Worm (Caenorhabditis elegans) whole organism, L4 larva: Measurements from ENCODE around the gene sul-2.

Source experiments
- D1046.2 ChIP-seq: fragments of 200-800 bp; sonication (Bioruptor generic); IDR thresholded peaks from 2 replicates; pipeline ENCODE4 v1.3.6; 2022; ENCODE audit warnings: missing genetic modification characterization, missing compliant biosample characterization
- F37D6.2 ChIP-seq: sonication (generic microtip); optimal IDR thresholded peaks from 2 replicates; lab custom pipeline; 2016; ENCODE audit warnings: mild to moderate bottlenecking, missing genetic modification characterization, missing compliant biosample characterization
- F44E2.7 ChIP-seq: fragments of 200-800 bp; sonication (Bioruptor generic); IDR thresholded peaks from 2 replicates; pipeline ENCODE4 v2.1.2; 2022; ENCODE audit warnings: missing genetic modification characterization, missing compliant biosample characterization
- R02D3.7 ChIP-seq: fragments of 150-350 bp; sonication (generic microtip); optimal IDR thresholded peaks from 3 replicates; lab custom pipeline; 2014; ENCODE audit warnings: missing biosample characterization, missing genetic modification characterization
- T26A8.4 ChIP-seq: fragments of 200-800 bp; sonication (Bioruptor generic); IDR thresholded peaks from 2 replicates; pipeline ENCODE4 v1.3.6; 2022; ENCODE audit warnings: missing genetic modification characterization, missing compliant biosample characterization
- Y48G9A.11 ChIP-seq: fragments of 200-800 bp; sonication (Bioruptor generic); IDR thresholded peaks from 2 replicates; pipeline ENCODE4 v1.3.6; 2022; ENCODE audit warnings: missing genetic modification reagents, missing genetic modification characterization, missing compliant biosample characterization
- Y75B8A.6 ChIP-seq: fragments of 200-800 bp; sonication (Bioruptor generic); IDR thresholded peaks from 2 replicates; pipeline ENCODE4 v1.3.6; 2022; ENCODE audit warnings: missing genetic modification reagents, missing genetic modification characterization, missing compliant biosample characterization
- aha-1 ChIP-seq: fragments of 150-350 bp; peaks from one replicate; lab custom pipeline; 2014; ENCODE audit warnings: missing biosample characterization, missing genetic modification characterization
- aly-2 ChIP-seq: sonication (generic microtip); optimal IDR thresholded peaks from 2 replicates; lab custom pipeline; 2018; ENCODE audit warnings: missing biosample characterization, missing genetic modification characterization
- arid-1 ChIP-seq: fragments of 200-800 bp; sonication (Bioruptor generic); conservative IDR thresholded peaks from 2 replicates; pipeline ENCODE4 v1.3.6; 2022; ENCODE audit warnings: missing genetic modification reagents, missing genetic modification characterization, missing compliant biosample characterization
- attf-4 ChIP-seq: sonication (generic microtip); optimal IDR thresholded peaks from 3 replicates; lab custom pipeline; 2017; ENCODE audit warnings: missing biosample characterization, missing genetic modification characterization
- daf-12 ChIP-seq: fragments of 150-350 bp; optimal IDR thresholded peaks from 2 replicates; lab custom pipeline; 2014; ENCODE audit warnings: missing biosample characterization, missing genetic modification reagents, missing genetic modification characterization
- daf-16 ChIP-seq, 3 experiments: sonication (generic microtip); optimal IDR thresholded peaks; 2 replicates each; lab custom pipeline; 2016 to 2017; ENCODE audit warnings: missing genetic modification characterization in 3 of 3, missing genetic modification reagents in 3 of 3, mild to moderate bottlenecking in 2 of 3, missing compliant biosample characterization in 2 of 3, missing biosample characterization in 1 of 3, moderate library complexity in 1 of 3
- dmd-8 ChIP-seq: fragments of 200-800 bp; sonication (Bioruptor generic); IDR thresholded peaks from 2 replicates; pipeline ENCODE4 v1.3.6; 2022; ENCODE audit warnings: missing genetic modification characterization, missing compliant biosample characterization
- dve-1 ChIP-seq: sonication (generic microtip); optimal IDR thresholded peaks from 2 replicates; lab custom pipeline; 2017; ENCODE audit warnings: antibody characterized with exemption, mild to moderate bottlenecking, missing genetic modification characterization, missing compliant biosample characterization; ENCODE audit not compliant: insufficient read depth
- fkh-10 ChIP-seq: fragments of 150-350 bp; optimal IDR thresholded peaks from 2 replicates; lab custom pipeline; 2014; ENCODE audit warnings: missing biosample characterization, missing genetic modification reagents, missing genetic modification characterization
- fos-1 ChIP-seq: fragments of 150-350 bp; optimal IDR thresholded peaks from 2 replicates; lab custom pipeline; 2014; ENCODE audit warnings: missing biosample characterization, missing genetic modification characterization
- hif-1 ChIP-seq, 2 experiments: sonication (generic microtip); optimal IDR thresholded peaks; 2 replicates each; lab custom pipeline; 2016 to 2017; ENCODE audit warnings: missing compliant biosample characterization in 2 of 2, missing genetic modification characterization in 2 of 2, missing genetic modification reagents in 2 of 2, missing genotype in 2 of 2, mild to moderate bottlenecking in 1 of 2
- hlh-30 ChIP-seq: sonication (generic microtip); optimal IDR thresholded peaks from 2 replicates; lab custom pipeline; 2017; ENCODE audit warnings: antibody characterized with exemption, mild to moderate bottlenecking, missing genetic modification characterization, missing compliant biosample characterization; ENCODE audit not compliant: insufficient read depth
- jun-1 ChIP-seq: fragments of 150-350 bp; optimal IDR thresholded peaks from 2 replicates; lab custom pipeline; 2014; ENCODE audit warnings: missing biosample characterization, missing genetic modification reagents, missing genetic modification characterization
- lir-3 ChIP-seq: sonication (generic microtip); optimal IDR thresholded peaks from 2 replicates; lab custom pipeline; 2016; ENCODE audit warnings: mild to moderate bottlenecking, missing genetic modification characterization, missing compliant biosample characterization
- mdt-29 ChIP-seq: fragments of 200-800 bp; sonication (Bioruptor generic); IDR thresholded peaks from 2 replicates; pipeline ENCODE4 v1.3.6; 2022; ENCODE audit warnings: missing genetic modification reagents, missing genetic modification characterization, missing compliant biosample characterization
- nhr-10 ChIP-seq: fragments of 150-350 bp; optimal IDR thresholded peaks from 2 replicates; lab custom pipeline; 2014; ENCODE audit warnings: missing biosample characterization, missing genetic modification characterization
- nhr-102 ChIP-seq: sonication (generic microtip); optimal IDR thresholded peaks from 2 replicates; lab custom pipeline; 2016; ENCODE audit warnings: mild to moderate bottlenecking, missing genetic modification characterization, moderate library complexity, missing compliant biosample characterization
- nhr-11 ChIP-seq: fragments of 150-350 bp; optimal IDR thresholded peaks from 2 replicates; lab custom pipeline; 2014; ENCODE audit warnings: missing biosample characterization, missing genetic modification characterization
- nhr-237 ChIP-seq: sonication (generic microtip); optimal IDR thresholded peaks from 2 replicates; lab custom pipeline; 2017; ENCODE audit warnings: missing biosample characterization, missing genetic modification characterization
- nhr-25 ChIP-seq: sonication (generic microtip); optimal IDR thresholded peaks from 2 replicates; lab custom pipeline; 2017; ENCODE audit warnings: missing genetic modification characterization, mild to moderate bottlenecking, missing compliant biosample characterization, antibody characterized with exemption, moderate library complexity, borderline replicate concordance; ENCODE audit not compliant: insufficient read depth
- nhr-28 ChIP-seq: fragments of 150-350 bp; optimal IDR thresholded peaks from 2 replicates; lab custom pipeline; 2014; ENCODE audit warnings: missing biosample characterization, missing genetic modification characterization
- php-3 ChIP-seq: fragments of 200-800 bp; sonication (Bioruptor generic); IDR thresholded peaks from 2 replicates; pipeline ENCODE4 v1.3.6; 2022; ENCODE audit warnings: missing genetic modification reagents, missing genetic modification characterization, missing compliant biosample characterization
- saeg-2 ChIP-seq: fragments of 200-800 bp; sonication (Bioruptor generic); IDR thresholded peaks from 2 replicates; pipeline ENCODE4 v1.3.6; 2022; ENCODE audit warnings: missing genetic modification reagents, missing genetic modification characterization, missing compliant biosample characterization
- sdz-12 ChIP-seq: fragments of 200-800 bp; sonication (Bioruptor generic); optimal IDR thresholded peaks from 2 replicates; lab custom pipeline; 2018; ENCODE audit warnings: mild to moderate bottlenecking, missing genetic modification characterization, missing compliant biosample characterization
- snpc-4 ChIP-seq: fragments of 150-350 bp; optimal IDR thresholded peaks from 2 replicates; lab custom pipeline; 2014; ENCODE audit warnings: missing biosample characterization, missing genetic modification characterization
- spr-1 ChIP-seq: sonication (generic microtip); optimal IDR thresholded peaks from 2 replicates; lab custom pipeline; 2016; ENCODE audit warnings: mild to moderate bottlenecking, missing genetic modification characterization, missing compliant biosample characterization
- spr-3 ChIP-seq: fragments of 200-800 bp; sonication (Bioruptor generic); optimal IDR thresholded peaks from 2 replicates; lab custom pipeline; 2018; ENCODE audit warnings: mild to moderate bottlenecking, missing genetic modification characterization, missing compliant biosample characterization
- tag-97 ChIP-seq: fragments of 200-800 bp; sonication (Bioruptor generic); IDR thresholded peaks from 2 replicates; pipeline ENCODE4 v1.3.6; 2022; ENCODE audit warnings: missing genetic modification characterization, missing compliant biosample characterization
- unc-62 ChIP-seq, 3 experiments: fragments of 150-350 bp in 1 of 3; sonication (generic microtip); optimal IDR thresholded peaks in 2 of 3; peaks in 1 of 3; 1 replicate in 1 of 3; 2 replicates in 2 of 3; lab custom pipeline; 2014 to 2017; ENCODE audit warnings: missing biosample characterization in 3 of 3, missing genetic modification characterization in 3 of 3, missing genetic modification reagents in 3 of 3, missing genotype in 1 of 3
- zfp-2 ChIP-seq: sonication (generic microtip); optimal IDR thresholded peaks from 2 replicates; lab custom pipeline; 2016; ENCODE audit warnings: mild to moderate bottlenecking, missing genetic modification characterization, missing compliant biosample characterization
- zfp-3 ChIP-seq: fragments of 200-800 bp; sonication (Bioruptor generic); conservative IDR thresholded peaks from 2 replicates; pipeline ENCODE4 v1.3.6; 2022; ENCODE audit warnings: missing genetic modification reagents, missing genetic modification characterization, missing compliant biosample characterization
- zip-11 ChIP-seq: fragments of 200-800 bp; sonication (Bioruptor generic); IDR thresholded peaks from 2 replicates; pipeline ENCODE4 v1.3.6; 2022; ENCODE audit warnings: missing genetic modification characterization, missing compliant biosample characterization
- ztf-7 ChIP-seq: fragments of 150-350 bp; optimal IDR thresholded peaks from 2 replicates; lab custom pipeline; 2014; ENCODE audit warnings: missing biosample characterization, missing genetic modification characterization

sul-2 gene

DNA sequence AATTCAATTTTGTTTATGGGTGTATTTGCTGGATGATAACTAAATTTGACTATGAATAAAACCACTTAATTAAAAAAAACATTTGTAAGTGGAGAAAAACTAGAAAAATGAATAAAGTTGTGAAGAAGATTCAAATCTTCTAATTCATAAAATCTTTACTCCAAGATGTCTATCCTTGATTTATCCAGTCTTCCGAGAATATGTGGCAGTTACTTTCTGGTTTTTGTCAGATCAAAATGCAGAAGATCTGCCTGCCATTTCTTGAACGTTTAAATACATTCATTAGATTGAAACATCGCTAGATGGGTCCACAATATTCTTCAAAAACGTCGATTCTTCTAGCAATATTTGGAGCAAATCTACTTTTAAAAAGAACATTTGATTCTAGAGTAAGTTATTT, 28.2 kb downstream of the sul-2 start, which contains the start of gene F20D6.2:
Gene F20D6.2, plus strand, starts transcription at position 301 of the 400 bp plus-strand sequence.
- peak in 1 of 2 experiments; percentile 1 for TF ChIP-seq unc-62 (GFP tag; optimal IDR thresholded peaks at IDR 0.05 in 1 of 2; lab: Kevin White, UChicago)
- no peak for TF ChIP-seq unc-62 (tag; optimal IDR thresholded peaks at IDR 0.05; lab: Kevin White, UChicago)
- no peak for TF ChIP-seq zip-11 (GFP tag; lab: Robert Waterston, UW)
- TF ChIP-seq aha-1: peak; percentile 68
- no peak for TF ChIP-seq daf-16 (GFP tag; optimal IDR thresholded peaks at IDR 0.05; lab: Kevin White, UChicago)
- no peak for TF ChIP-seq daf-16 (tag; optimal IDR thresholded peaks at IDR 0.05; lab: Kevin White, UChicago)
- TF ChIP-seq hif-1 (tag; optimal IDR thresholded peaks at IDR 0.05; lab: Kevin White, UChicago): no peak
- TF ChIP-seq Y75B8A.6: no peak
- TF ChIP-seq nhr-10 (tag; lab: Kevin White, UChicago): no peak
- TF ChIP-seq fkh-10 (GFP tag; lab: Kevin White, UChicago): no peak
- TF ChIP-seq attf-4: no peak

DNA sequence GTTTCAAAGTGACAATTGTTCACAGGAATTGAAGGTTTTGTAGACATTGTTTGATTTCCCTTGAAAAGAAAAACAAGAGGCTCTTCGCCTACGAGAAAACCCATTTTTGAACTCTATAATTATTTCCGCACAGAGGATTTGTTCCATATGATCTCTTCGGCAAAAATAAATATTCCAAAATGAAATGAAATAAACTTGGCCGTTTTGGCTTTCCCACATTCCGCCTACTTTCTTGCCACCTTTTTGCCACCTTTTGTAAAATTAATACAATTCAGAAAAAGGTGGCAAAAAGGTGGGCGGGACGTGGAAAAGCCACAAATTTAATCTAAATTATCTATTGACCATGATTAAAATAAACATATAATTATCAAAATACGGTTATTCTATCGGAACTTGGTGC, 30.9 kb downstream of the sul-2 start, which contains the start of gene F20D6.15:
Gene F20D6.15, minus strand, starts transcription at position 47 of the 400 bp plus-strand sequence.
- TF ChIP-seq fos-1 (tag; lab: Kevin White, UChicago) (no peak), aha-1 (peak; percentile 94)

DNA sequence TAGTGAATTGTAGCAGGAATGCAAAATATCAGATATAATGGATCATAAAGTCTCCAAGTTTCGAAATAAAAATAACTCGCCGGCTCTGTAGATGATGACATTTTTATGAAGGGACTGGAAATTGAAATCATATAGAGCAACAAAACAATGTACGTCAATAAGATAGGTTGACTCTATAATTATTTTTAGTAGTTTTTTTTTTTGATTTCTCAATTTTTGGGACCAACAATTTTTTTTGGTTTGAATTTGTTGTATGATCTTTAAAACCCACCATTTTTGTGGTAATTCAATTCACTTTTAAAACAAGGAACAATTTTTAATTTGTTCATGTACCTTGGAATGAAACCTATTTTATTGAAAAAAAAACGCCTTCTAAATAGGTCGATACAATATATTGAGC, 32.5 kb downstream of the sul-2 start, which contains the start of gene F20D6.12:
Gene F20D6.12, minus strand, starts transcription at position 101 of the 400 bp plus-strand sequence.
- TF ChIP-seq php-3 (GFP tag; lab: Robert Waterston, UW): no peak
- TF ChIP-seq spr-3: no peak
- no peak for TF ChIP-seq hlh-30
- no peak for TF ChIP-seq nhr-10 (tag; lab: Kevin White, UChicago)
- TF ChIP-seq zfp-3 (GFP tag; lab: Robert Waterston, UW): no peak
- no peak for TF ChIP-seq jun-1
- no peak for TF ChIP-seq lir-3 (tag; lab: Kevin White, UChicago)
- TF ChIP-seq, all 104 proteins: peak for 0

DNA sequence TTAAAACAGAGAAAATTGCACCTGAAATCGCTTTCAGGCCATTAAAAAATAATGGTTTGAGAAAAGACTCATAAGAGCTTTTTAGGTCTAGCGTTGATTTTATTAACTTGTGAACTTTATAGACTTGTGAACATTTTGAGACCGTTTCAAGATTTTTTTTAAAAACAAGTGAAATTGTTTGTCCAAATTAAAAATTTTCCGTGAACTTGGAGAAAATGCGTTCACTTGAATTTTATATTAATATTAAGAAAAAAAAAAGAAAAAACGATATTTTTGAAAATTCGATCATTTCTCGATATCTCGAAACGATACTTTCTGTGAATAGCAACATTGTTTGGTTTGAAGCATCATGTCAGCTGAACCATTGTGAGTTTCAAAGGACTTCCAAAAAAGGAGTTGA, 32.9 kb downstream of the sul-2 start, which contains the start of gene F20D6.1:
Gene F20D6.1, plus strand, starts transcription at position 301 of the 400 bp plus-strand sequence.
- TF ChIP-seq D1046.2 (no peak), T26A8.4 (no peak), R02D3.7 (tag; lab: Kevin White, UChicago) (no peak), spr-1 (tag; lab: Kevin White, UChicago) (no peak), ztf-7 (tag; lab: Kevin White, UChicago) (no peak), dmd-8 (GFP tag; lab: Robert Waterston, UW) (no peak), sdz-12 (GFP tag; lab: Kevin White, UChicago) (no peak), arid-1 (no peak), fos-1 (tag; lab: Kevin White, UChicago) (no peak), aly-2 (no peak), hlh-30 (no peak), nhr-28 (no peak), zfp-2 (no peak), dve-1 (no peak), daf-12 (tag; lab: Kevin White, UChicago) (no peak), F44E2.7 (no peak), nhr-25 (no peak), tag-97 (GFP tag; lab: Robert Waterston, UW) (no peak), mdt-29 (GFP tag; lab: Robert Waterston, UW) (no peak), snpc-4 (no peak)

DNA sequence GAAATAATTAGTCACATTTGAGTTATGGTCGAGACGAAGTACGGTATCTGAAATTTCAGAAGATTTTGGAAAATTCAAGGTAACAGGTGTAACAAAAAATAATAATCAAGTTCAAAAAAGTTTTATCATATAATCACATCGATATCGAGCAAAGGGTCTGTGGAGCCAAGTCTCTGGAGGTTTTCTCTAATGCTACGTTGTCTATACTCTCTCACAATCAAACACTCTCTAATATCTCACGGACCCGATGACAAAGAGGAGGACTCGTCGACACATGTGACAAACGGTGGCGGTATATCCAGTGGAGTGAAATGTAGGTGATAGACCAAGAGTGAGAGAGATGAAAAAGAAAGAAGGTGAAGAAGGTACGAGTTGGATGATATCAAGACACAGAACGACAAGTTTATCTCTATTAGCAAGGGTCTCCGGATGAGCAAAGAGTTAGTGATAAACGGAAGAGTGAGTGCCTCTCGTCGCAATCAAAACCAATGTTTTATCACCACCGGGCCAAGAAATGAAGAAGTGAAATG, 38.4 kb downstream of the sul-2 start, which contains the start of gene F20D6.10:
Gene F20D6.10, minus strand, starts transcription at position 51 of the 530 bp plus-strand sequence.
- TF ChIP-seq daf-16 (GFP tag; optimal IDR thresholded peaks at IDR 0.05; lab: Kevin White, UChicago) (peak in 1 of 2 experiments; percentile 55), daf-16 (tag; optimal IDR thresholded peaks at IDR 0.05; lab: Kevin White, UChicago) (no peak), saeg-2 (no peak), nhr-11 (tag; lab: Kevin White, UChicago) (peak; percentile 34), aha-1 (peak; percentile 58), unc-62 (GFP tag; optimal IDR thresholded peaks at IDR 0.05 in 1 of 2; lab: Kevin White, UChicago) (peak in 1 of 2 experiments; percentile 33), unc-62 (tag; optimal IDR thresholded peaks at IDR 0.05; lab: Kevin White, UChicago) (no peak), mdt-29 (GFP tag; lab: Robert Waterston, UW) (no peak), Y48G9A.11 (GFP tag; lab: Robert Waterston, UW) (no peak), nhr-237 (tag; lab: Kevin White, UChicago) (no peak), spr-3 (no peak), F37D6.2 (no peak), hlh-30 (peak; percentile 41), nhr-102 (tag; lab: Kevin White, UChicago) (no peak), jun-1 (no peak), dmd-8 (GFP tag; lab: Robert Waterston, UW) (no peak)
